Worm (Caenorhabditis elegans) whole organism, L1 larva: ENCODE data around the gene C44C10.10.

Experiments
- C04F5.9 ChIP-seq: sonication (generic microtip); optimal IDR thresholded peaks from 2 replicates; lab custom pipeline; 2016; ENCODE audit warnings: missing genetic modification characterization, missing compliant biosample characterization
- F16B12.6 ChIP-seq: fragments of 150-350 bp; optimal IDR thresholded peaks from 2 replicates; lab custom pipeline; 2014; ENCODE audit warnings: missing biosample characterization, missing genetic modification characterization
- ama-1 ChIP-seq: fragments of 150-350 bp; optimal IDR thresholded peaks from 2 replicates; lab custom pipeline; 2014
- blmp-1 ChIP-seq: fragments of 150-350 bp; optimal IDR thresholded peaks from 2 replicates; lab custom pipeline; 2014; ENCODE audit warnings: missing biosample characterization, missing genetic modification characterization
- ceh-82 ChIP-seq, 3 experiments: fragments of 150-350 bp in 1 of 3; sonication (generic microtip) in 2 of 3; optimal IDR thresholded peaks; 2 replicates each; lab custom pipeline; 2014 to 2017; ENCODE audit warnings: missing biosample characterization in 3 of 3, missing genetic modification characterization in 3 of 3
- ceh-88 ChIP-seq: fragments of 200-800 bp; sonication (Bioruptor generic); IDR thresholded peaks from 2 replicates; pipeline ENCODE4 v1.3.6; 2022; ENCODE audit warnings: missing genetic modification characterization, missing compliant biosample characterization
- ces-1 ChIP-seq: fragments of 150-350 bp; optimal IDR thresholded peaks from 2 replicates; lab custom pipeline; 2014; ENCODE audit warnings: missing biosample characterization, missing genetic modification reagents, missing genetic modification characterization
- efl-3 ChIP-seq: fragments of 200-800 bp; sonication (Bioruptor generic); optimal IDR thresholded peaks from 2 replicates; lab custom pipeline; 2018; ENCODE audit warnings: mild to moderate bottlenecking, missing genetic modification characterization, missing compliant biosample characterization
- egl-13 ChIP-seq: sonication (generic microtip); optimal IDR thresholded peaks from 2 replicates; lab custom pipeline; 2016; ENCODE audit warnings: missing genotype, missing genetic modification reagents, missing genetic modification characterization, missing compliant biosample characterization
- elt-2 ChIP-seq: sonication (generic microtip); optimal IDR thresholded peaks from 2 replicates; lab custom pipeline; 2016; ENCODE audit warnings: missing genetic modification characterization, mild to moderate bottlenecking, inconsistent platforms, missing compliant biosample characterization, missing genetic modification reagents
- ets-5 ChIP-seq: fragments of 200-800 bp; sonication (Bioruptor generic); IDR thresholded peaks from 2 replicates; pipeline ENCODE4 v1.3.6; 2022; ENCODE audit warnings: missing genetic modification characterization, missing compliant biosample characterization
- fkh-10 ChIP-seq: sonication (generic microtip); optimal IDR thresholded peaks from 2 replicates; lab custom pipeline; 2017; ENCODE audit warnings: missing biosample characterization, missing genetic modification reagents, missing genetic modification characterization
- fkh-4 ChIP-seq: sonication (generic microtip); optimal IDR thresholded peaks from 2 replicates; lab custom pipeline; 2016; ENCODE audit warnings: missing compliant biosample characterization, missing genetic modification characterization, borderline replicate concordance
- fkh-8 ChIP-seq: sonication (generic microtip); optimal IDR thresholded peaks from 2 replicates; lab custom pipeline; 2016; ENCODE audit warnings: mild to moderate bottlenecking, missing genetic modification characterization, missing compliant biosample characterization
- fos-1 ChIP-seq: fragments of 150-350 bp; optimal IDR thresholded peaks from 2 replicates; lab custom pipeline; 2014; ENCODE audit warnings: missing biosample characterization, missing genetic modification characterization
- grh-1 ChIP-seq: fragments of 200-800 bp; sonication (Bioruptor generic); IDR thresholded peaks from 2 replicates; pipeline ENCODE4 v1.3.6; 2022; ENCODE audit warnings: missing genetic modification reagents, missing genetic modification characterization, missing compliant biosample characterization
- hlh-17 ChIP-seq: fragments of 200-800 bp; sonication (Bioruptor generic); optimal IDR thresholded peaks from 2 replicates; lab custom pipeline; 2018; ENCODE audit warnings: missing genetic modification characterization, mild to moderate bottlenecking, missing compliant biosample characterization, moderate library complexity, borderline replicate concordance
- hlh-4 ChIP-seq: sonication (generic microtip); optimal IDR thresholded peaks from 2 replicates; lab custom pipeline; 2016; ENCODE audit warnings: mild to moderate bottlenecking, missing genetic modification characterization, missing compliant biosample characterization
- hpl-2 ChIP-seq: fragments of 150-350 bp; optimal IDR thresholded peaks from 2 replicates; lab custom pipeline; 2014; ENCODE audit warnings: missing biosample characterization, missing genetic modification reagents, missing genetic modification characterization
- irx-1 ChIP-seq: sonication (generic microtip); optimal IDR thresholded peaks from 2 replicates; lab custom pipeline; 2016; ENCODE audit warnings: missing genetic modification characterization, missing compliant biosample characterization
- isw-1 ChIP-seq: fragments of 200-800 bp; sonication (Bioruptor generic); IDR thresholded peaks from 2 replicates; pipeline ENCODE4 v1.3.6; 2022; ENCODE audit warnings: missing genetic modification characterization, missing compliant biosample characterization
- jun-1 ChIP-seq: fragments of 150-350 bp; optimal IDR thresholded peaks from 2 replicates; lab custom pipeline; 2014; ENCODE audit warnings: missing biosample characterization, missing genetic modification reagents, missing genetic modification characterization
- lin-14 ChIP-seq: fragments of 200-800 bp; sonication (Bioruptor generic); optimal IDR thresholded peaks from 2 replicates; lab custom pipeline; 2018; ENCODE audit warnings: mild to moderate bottlenecking, missing genetic modification characterization, moderate library complexity, missing compliant biosample characterization
- lin-35 ChIP-seq, 2 experiments: fragments of 150-350 bp; optimal IDR thresholded peaks; 2 replicates each; lab custom pipeline; 2014; ENCODE audit warnings: missing biosample characterization in 2 of 2, missing genetic modification characterization in 2 of 2, missing genetic modification reagents in 2 of 2
- lir-3 ChIP-seq: sonication (generic microtip); optimal IDR thresholded peaks from 2 replicates; lab custom pipeline; 2016; ENCODE audit warnings: mild to moderate bottlenecking, missing genetic modification characterization, moderate library complexity, missing compliant biosample characterization; ENCODE audit not compliant: poor library complexity
- lsy-2 ChIP-seq, 2 experiments: fragments of 150-350 bp; optimal IDR thresholded peaks; 2 replicates each; lab custom pipeline; 2014; ENCODE audit warnings: missing biosample characterization in 2 of 2, missing genetic modification characterization in 2 of 2
- mab-9 ChIP-seq: fragments of 200-800 bp; sonication (Bioruptor generic); IDR thresholded peaks from 2 replicates; pipeline ENCODE4 v1.3.6; 2022; ENCODE audit warnings: missing genetic modification reagents, missing genetic modification characterization, missing compliant biosample characterization
- mep-1 ChIP-seq: fragments of 150-350 bp; optimal IDR thresholded peaks from 2 replicates; lab custom pipeline; 2014; ENCODE audit warnings: missing biosample characterization, missing genetic modification characterization
- nhr-11 ChIP-seq: fragments of 150-350 bp; optimal IDR thresholded peaks from 2 replicates; lab custom pipeline; 2014; ENCODE audit warnings: missing biosample characterization, missing genetic modification characterization
- nhr-12 ChIP-seq: sonication (generic microtip); optimal IDR thresholded peaks from 2 replicates; lab custom pipeline; 2017; ENCODE audit warnings: missing biosample characterization, missing genetic modification characterization
- nhr-19 ChIP-seq: fragments of 200-800 bp; sonication (Bioruptor generic); conservative IDR thresholded peaks from 2 replicates; pipeline ENCODE4 v1.3.6; 2022; ENCODE audit warnings: missing genetic modification characterization, missing compliant biosample characterization
- nhr-20 ChIP-seq: sonication (generic microtip); optimal IDR thresholded peaks from 2 replicates; lab custom pipeline; 2016; ENCODE audit warnings: mild to moderate bottlenecking, missing genetic modification characterization, missing compliant biosample characterization
- nhr-237 ChIP-seq: fragments of 150-350 bp; optimal IDR thresholded peaks from 2 replicates; lab custom pipeline; 2014; ENCODE audit warnings: missing biosample characterization, missing genetic modification characterization
- nhr-71 ChIP-seq: sonication (generic microtip); optimal IDR thresholded peaks from 2 replicates; lab custom pipeline; 2016; ENCODE audit warnings: mild to moderate bottlenecking, missing genetic modification characterization, moderate library complexity, missing compliant biosample characterization
- nhr-76 ChIP-seq: sonication (generic microtip); optimal IDR thresholded peaks from 2 replicates; lab custom pipeline; 2017; ENCODE audit warnings: missing biosample characterization, missing genetic modification characterization
- nhr-77 ChIP-seq: fragments of 150-350 bp; optimal IDR thresholded peaks from 2 replicates; lab custom pipeline; 2014; ENCODE audit warnings: missing biosample characterization, missing genetic modification characterization
- nhr-84 ChIP-seq: sonication (generic microtip); optimal IDR thresholded peaks from 2 replicates; lab custom pipeline; 2017; ENCODE audit warnings: missing biosample characterization, missing genetic modification characterization
- nhr-85 ChIP-seq: sonication (generic microtip); peaks from one replicate; lab custom pipeline; 2016; ENCODE audit warnings: missing genetic modification characterization, inconsistent platforms, missing compliant biosample characterization
- skn-1 ChIP-seq: fragments of 150-350 bp; optimal IDR thresholded peaks from 2 replicates; lab custom pipeline; 2014; ENCODE audit warnings: missing biosample characterization, missing genetic modification characterization
- snu-23 ChIP-seq: sonication (generic microtip); optimal IDR thresholded peaks from 2 replicates; lab custom pipeline; 2016; ENCODE audit warnings: missing genetic modification characterization, missing compliant biosample characterization
- tbx-2 ChIP-seq: sonication (generic microtip); optimal IDR thresholded peaks from 2 replicates; lab custom pipeline; 2016; ENCODE audit warnings: missing genetic modification characterization, missing compliant biosample characterization
- vab-15 ChIP-seq: sonication (generic microtip); optimal IDR thresholded peaks from 2 replicates; lab custom pipeline; 2017; ENCODE audit warnings: missing genotype, mild to moderate bottlenecking, missing genetic modification characterization, missing compliant biosample characterization
- xbp-1 ChIP-seq: sonication (generic microtip); optimal IDR thresholded peaks from 2 replicates; lab custom pipeline; 2016; ENCODE audit warnings: missing genetic modification characterization, missing compliant biosample characterization
- ztf-4 ChIP-seq: fragments of 150-350 bp; optimal IDR thresholded peaks from 2 replicates; lab custom pipeline; 2014; ENCODE audit warnings: missing biosample characterization, missing genetic modification characterization

C44C10.10 gene

ce11 chrX:11710229-11710628 lies 20.1 kb downstream of the C44C10.10 start, which contains the start of gene C44C10.11 (continued):
- TF ChIP-seq fkh-8 (tag; lab: Kevin White, UChicago) (peak; percentile 32), hlh-17 (no peak), ama-1 (lab: Kevin White, UChicago) (no peak), ets-5 (GFP tag; lab: Robert Waterston, UW) (no peak), mep-1 (tag; lab: Kevin White, UChicago) (no peak), vab-15 (no peak), lin-35 (GFP tag; optimal IDR thresholded peaks at IDR 0.05; lab: Kevin White, UChicago) (no peak), lsy-2 (tag; optimal IDR thresholded peaks at IDR 0.05; lab: Kevin White, UChicago) (no peak), hlh-4 (tag; lab: Kevin White, UChicago) (no peak), egl-13 (peak; percentile 21)

- no peak for TF ChIP-seq ceh-82 (tag; optimal IDR thresholded peaks at IDR 0.05; lab: Kevin White, UChicago)
- TF ChIP-seq nhr-71, result no peak
- no peak for TF ChIP-seq blmp-1 (tag; lab: Kevin White, UChicago)
- TF ChIP-seq nhr-237 (tag; lab: Kevin White, UChicago), result no peak
- TF ChIP-seq lin-35 (GFP tag; optimal IDR thresholded peaks at IDR 0.05; lab: Kevin White, UChicago), result no peak
- TF ChIP-seq nhr-77, result no peak
- TF ChIP-seq jun-1 (tag; lab: Kevin White, UChicago), result no peak
- TF ChIP-seq snu-23 (GFP tag; lab: Kevin White, UChicago), result no peak
Observed at ce11 chrX:11711437-11712080, 21.4 kb downstream of the C44C10.10 start.

- no peak for TF ChIP-seq ces-1 (GFP tag; lab: Kevin White, UChicago)
- TF ChIP-seq blmp-1 (tag; lab: Kevin White, UChicago), result peak; percentile 22
- TF ChIP-seq nhr-12 (tag; lab: Kevin White, UChicago), result no peak
- no peak for TF ChIP-seq nhr-19 (GFP tag; lab: Robert Waterston, UW)
Observed at ce11 chrX:11712230-11712853, 22.2 kb downstream of the C44C10.10 start, which contains the start of gene col-180. Gene col-180, minus strand, starts transcription at chrX:11712280.

- TF ChIP-seq mab-9 (no peak), nhr-85 (tag; lab: Kevin White, UChicago) (peak; percentile 61), F16B12.6 (tag; lab: Kevin White, UChicago) (no peak), nhr-76 (no peak), blmp-1 (tag; lab: Kevin White, UChicago) (peak; percentile 53), hpl-2 (GFP tag; lab: Kevin White, UChicago) (no peak), snu-23 (GFP tag; lab: Kevin White, UChicago) (peak; percentile 10), xbp-1 (tag; lab: Kevin White, UChicago) (no peak), vab-15 (no peak), fkh-4 (no peak), nhr-77 (no peak), ceh-88 (GFP tag; lab: Robert Waterston, UW) (no peak), nhr-71 (no peak), lin-14 (peak; percentile 56), isw-1 (GFP tag; lab: Robert Waterston, UW) (no peak), fos-1 (tag; lab: Kevin White, UChicago) (no peak), nhr-11 (no peak), fkh-8 (tag; lab: Kevin White, UChicago) (no peak), tbx-2 (tag; lab: Kevin White, UChicago) (no peak), C04F5.9 (tag; lab: Kevin White, UChicago) (no peak), jun-1 (tag; lab: Kevin White, UChicago) (no peak), elt-2 (tag; lab: Kevin White, UChicago) (no peak), efl-3 (no peak), irx-1 (no peak), skn-1 (tag; lab: Kevin White, UChicago) (no peak), nhr-20 (tag; lab: Kevin White, UChicago) (peak; percentile 13), grh-1 (no peak), ztf-4 (tag; lab: Kevin White, UChicago) (no peak), lir-3 (tag; lab: Kevin White, UChicago) (no peak), nhr-84 (tag; lab: Kevin White, UChicago) (no peak), ets-5 (GFP tag; lab: Robert Waterston, UW) (no peak), fkh-10 (no peak)
- TF ChIP-seq, all 84 proteins: peak for 5
Observed at ce11 chrX:11716463-11716960, 26.4 kb downstream of the C44C10.10 start, which contains the start of gene C44C10.9. Gene C44C10.9, minus strand, starts transcription at chrX:11716513.
